Fruit fly (Drosophila melanogaster) whole organism, adult: ENCODE measurements around the gene ncd.

ENCODE experiments used
- CG1620 ChIP-seq: fragments of 200-800 bp; sonication (Bioruptor generic); optimal IDR thresholded peaks from 2 replicates; lab custom pipeline; 2016; ENCODE audit warnings: missing biosample characterization, missing genetic modification characterization
- CG5204 ChIP-seq: fragments of 200-800 bp; sonication (Bioruptor generic); optimal IDR thresholded peaks from 2 replicates; lab custom pipeline; 2016; ENCODE audit warnings: missing biosample characterization, missing genetic modification characterization
- CG7045 ChIP-seq: fragments of 200-800 bp; sonication (Bioruptor generic); optimal IDR thresholded peaks from 2 replicates; lab custom pipeline; 2017; ENCODE audit warnings: missing biosample characterization, mild to moderate bottlenecking, missing genetic modification characterization
- CG7101 ChIP-seq: fragments of 200-800 bp; sonication (Bioruptor generic); optimal IDR thresholded peaks from 2 replicates; lab custom pipeline; 2018; ENCODE audit warnings: missing biosample characterization, mild to moderate bottlenecking, missing genetic modification characterization, moderate library complexity
- Mnt ChIP-seq: fragments of 200-800 bp; sonication (Bioruptor generic); optimal IDR thresholded peaks from 2 replicates; lab custom pipeline; 2016; ENCODE audit warnings: missing biosample characterization, mild to moderate bottlenecking, missing genetic modification characterization
- bab1 ChIP-seq: fragments of 200-800 bp; sonication (Bioruptor generic); optimal IDR thresholded peaks from 3 replicates; lab custom pipeline; 2019; ENCODE audit warnings: missing biosample characterization, mild to moderate bottlenecking, missing genetic modification characterization, moderate library complexity
- kay ChIP-seq: fragments of 200-800 bp; sonication (Bioruptor generic); peaks from one replicate; lab custom pipeline; 2016; ENCODE audit warnings: missing biosample characterization, missing genetic modification characterization, borderline replicate concordance
- ovo ChIP-seq: fragments of 200-800 bp; sonication (Bioruptor generic); optimal IDR thresholded peaks from 2 replicates; lab custom pipeline; 2016; ENCODE audit warnings: missing biosample characterization, missing genetic modification characterization
- toe ChIP-seq: fragments of 200-800 bp; sonication (Bioruptor generic); optimal IDR thresholded peaks from 2 replicates; lab custom pipeline; 2016; ENCODE audit warnings: missing biosample characterization, missing genetic modification characterization

DNA sequence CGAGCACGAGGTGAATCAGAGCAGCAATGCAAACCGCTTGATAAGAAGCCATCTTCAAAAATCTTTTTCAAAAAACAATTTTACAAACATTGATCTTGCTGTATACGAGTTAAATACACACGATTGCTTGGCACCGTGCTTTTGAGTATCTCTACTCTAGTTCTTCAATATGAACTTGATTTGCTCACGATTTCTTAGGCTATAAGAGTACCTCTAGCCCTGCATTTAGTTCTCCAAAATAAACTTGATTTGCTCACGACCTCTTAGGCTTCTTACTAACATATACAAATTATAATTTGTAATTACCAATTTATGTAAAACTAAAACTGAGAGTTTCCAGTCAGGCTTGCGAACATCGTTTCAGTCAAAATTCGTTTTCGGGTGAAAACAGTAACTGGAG, 29.3 kb upstream of the ncd start, which contains the start of gene CG42592:
- TF ChIP-seq CG7101 (tag; lab: Kevin White, UChicago) (no peak), kay (GFP tag; lab: Kevin White, UChicago) (no peak), toe (GFP tag; lab: Kevin White, UChicago) (no peak), CG1620 (GFP tag; lab: Kevin White, UChicago) (no peak), CG5204 (GFP tag; lab: Kevin White, UChicago) (no peak), ovo (GFP tag; lab: Kevin White, UChicago) (no peak), bab1 (GFP tag; lab: Kevin White, UChicago) (no peak), CG7045 (GFP tag; lab: Kevin White, UChicago) (no peak), Mnt (GFP tag; lab: Kevin White, UChicago) (no peak)
